Worm (Caenorhabditis elegans) whole organism, mixed stage, embryonic: ENCODE measurements around the gene F46E10.3.

ENCODE experiments used
- ceh-43 ChIP-seq: fragments of 200-800 bp; sonication (Bioruptor generic); optimal IDR thresholded peaks from 2 replicates; lab custom pipeline; 2018; ENCODE audit warnings: mild to moderate bottlenecking, missing genetic modification characterization, moderate library complexity, missing compliant biosample characterization
- lsy-2 ChIP-seq: fragments of 150-350 bp; optimal IDR thresholded peaks from 2 replicates; lab custom pipeline; 2014; ENCODE audit warnings: missing biosample characterization, missing genetic modification characterization
- snpc-4 ChIP-seq: fragments of 150-350 bp; optimal IDR thresholded peaks from 2 replicates; lab custom pipeline; 2014; ENCODE audit warnings: missing biosample characterization, missing genetic modification characterization
- zip-8 ChIP-seq: fragments of 150-350 bp; optimal IDR thresholded peaks from 2 replicates; lab custom pipeline; 2014; ENCODE audit warnings: missing biosample characterization, missing genetic modification characterization
- ztf-11 ChIP-seq: fragments of 150-350 bp; optimal IDR thresholded peaks from 2 replicates; lab custom pipeline; 2014; ENCODE audit warnings: missing biosample characterization, missing genetic modification characterization

DNA sequence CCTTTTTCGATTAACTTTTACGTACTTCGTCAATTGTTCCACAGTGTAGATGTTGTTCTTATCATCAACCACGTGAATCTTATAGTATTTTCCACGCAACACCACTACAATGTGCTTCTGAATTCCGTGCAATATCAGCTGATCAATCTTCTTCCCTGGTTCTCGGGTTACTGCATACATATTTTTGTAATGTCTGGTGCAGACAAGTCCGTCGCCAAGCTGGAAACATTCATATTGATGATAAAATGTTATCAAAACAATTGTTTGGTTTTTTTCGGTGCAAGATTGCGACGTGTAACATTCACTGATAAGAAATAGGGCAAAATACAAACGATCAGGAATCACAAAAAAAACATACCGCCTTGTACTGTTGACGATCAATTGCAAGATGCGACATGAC is 25.6 kb upstream of the F46E10.3 start:
- TF ChIP-seq ceh-43 (GFP tag; lab: Kevin White, UChicago) (no peak), snpc-4 (tag; lab: Kevin White, UChicago) (no peak), ztf-11 (tag; lab: Kevin White, UChicago) (no peak), zip-8 (tag; lab: Kevin White, UChicago) (no peak), lsy-2 (tag; lab: Kevin White, UChicago) (no peak)
